Worm (Caenorhabditis elegans): Measurements from ENCODE around the gene ZC513.2.

DNA sequence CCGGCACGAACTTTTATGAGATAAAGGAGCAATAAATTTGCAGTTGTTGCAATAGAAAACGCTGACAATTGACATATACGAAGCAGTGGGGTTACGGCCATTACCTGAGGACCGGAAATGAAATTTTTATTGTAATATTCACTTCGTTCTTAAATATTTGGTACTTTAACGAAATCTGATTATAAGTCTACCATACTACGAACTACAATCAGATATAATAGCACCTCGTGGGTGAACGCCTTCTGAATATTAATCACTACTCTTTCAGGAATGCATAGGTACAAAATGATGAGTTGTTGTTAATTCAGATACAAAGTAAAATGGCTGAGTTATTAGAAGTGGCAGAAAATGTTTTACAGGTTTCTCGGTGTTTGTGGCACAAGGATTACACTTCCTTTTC lies 38.2 kb downstream of the ZC513.2 start, which contains the start of gene str-129:
- no peak for TF ChIP-seq unc-130 (tag; optimal IDR thresholded peaks at IDR 0.05)
- TF ChIP-seq tlp-1 (tag; optimal IDR thresholded peaks at IDR 0.05) = no peak
- no peak for TF ChIP-seq ceh-82 (tag; optimal IDR thresholded peaks at IDR 0.05)
- TF ChIP-seq nhr-19 (GFP tag; conservative IDR thresholded peaks at IDR 0.05) = no peak
- no peak for TF ChIP-seq unc-62 (GFP tag; optimal IDR thresholded peaks at IDR 0.05)
- TF ChIP-seq alr-1 (tag; optimal IDR thresholded peaks at IDR 0.05; ENCODE audit: borderline replicate concordance) = no peak
- TF ChIP-seq nhr-20 (tag; optimal IDR thresholded peaks at IDR 0.05) = no peak
- no peak for TF ChIP-seq snpc-4 (tag; optimal IDR thresholded peaks at IDR 0.05)
- no peak for TF ChIP-seq lir-3 (tag; optimal IDR thresholded peaks at IDR 0.05; ENCODE audit: poor library complexity)
- TF ChIP-seq nhr-12 (tag; optimal IDR thresholded peaks at IDR 0.05) = no peak
- TF ChIP-seq nhr-90 (tag; optimal IDR thresholded peaks at IDR 0.05; ENCODE audit: poor library complexity) = no peak

Data from whole organism, L1 larva.